Worm (Caenorhabditis elegans) whole organism, late embryonic: ENCODE data around the gene str-196.

Experiments used
- ahr-1 ChIP-seq: sonication (generic microtip); optimal IDR thresholded peaks from 2 replicates; lab custom pipeline; 2016; ENCODE audit warnings: missing genetic modification characterization, missing compliant biosample characterization
- ama-1 ChIP-seq: fragments of 150-350 bp; optimal IDR thresholded peaks from 2 replicates; lab custom pipeline; 2014
- ceh-22 ChIP-seq: sonication (generic microtip); optimal IDR thresholded peaks from 2 replicates; lab custom pipeline; 2017; ENCODE audit warnings: missing biosample characterization, missing genetic modification characterization
- ceh-24 ChIP-seq: sonication (generic microtip); optimal IDR thresholded peaks from 2 replicates; lab custom pipeline; 2016; ENCODE audit warnings: mild to moderate bottlenecking, missing genetic modification characterization, missing compliant biosample characterization
- ceh-34 ChIP-seq: sonication (generic microtip); optimal IDR thresholded peaks from 2 replicates; lab custom pipeline; 2016; ENCODE audit warnings: mild to moderate bottlenecking, missing genetic modification characterization, missing compliant biosample characterization
- ceh-6 ChIP-seq: fragments of 200-800 bp; sonication (Bioruptor generic); optimal IDR thresholded peaks from 2 replicates; lab custom pipeline; 2018; ENCODE audit warnings: mild to moderate bottlenecking, missing genetic modification characterization, missing compliant biosample characterization
- ceh-9 ChIP-seq: sonication (generic microtip); optimal IDR thresholded peaks from 2 replicates; lab custom pipeline; 2016; ENCODE audit warnings: mild to moderate bottlenecking, missing genetic modification characterization, inconsistent platforms, missing compliant biosample characterization
- che-1 ChIP-seq: sonication (generic microtip); optimal IDR thresholded peaks from 2 replicates; lab custom pipeline; 2016; ENCODE audit warnings: mild to moderate bottlenecking, missing genetic modification characterization, missing compliant biosample characterization
- dve-1 ChIP-seq: sonication (generic microtip); optimal IDR thresholded peaks from 2 replicates; lab custom pipeline; 2017; ENCODE audit warnings: antibody characterized with exemption, mild to moderate bottlenecking, missing genetic modification characterization, missing compliant biosample characterization
- elt-2 ChIP-seq: sonication (generic microtip); optimal IDR thresholded peaks from 2 replicates; lab custom pipeline; 2016; ENCODE audit warnings: missing genetic modification reagents, missing genetic modification characterization, missing compliant biosample characterization
- elt-4 ChIP-seq: sonication (generic microtip); optimal IDR thresholded peaks from 2 replicates; lab custom pipeline; 2016; ENCODE audit warnings: missing genetic modification characterization, missing compliant biosample characterization
- ets-4 ChIP-seq: sonication (generic microtip); optimal IDR thresholded peaks from 2 replicates; lab custom pipeline; 2016; ENCODE audit warnings: missing genetic modification characterization, missing compliant biosample characterization
- eyg-1 ChIP-seq: sonication (generic microtip); optimal IDR thresholded peaks from 2 replicates; lab custom pipeline; 2016; ENCODE audit warnings: missing genotype, missing genetic modification characterization, missing compliant biosample characterization
- fax-1 ChIP-seq: sonication (generic microtip); optimal IDR thresholded peaks from 2 replicates; lab custom pipeline; 2016; ENCODE audit warnings: missing genotype, missing genetic modification characterization, missing compliant biosample characterization
- fkh-10 ChIP-seq: fragments of 150-350 bp; optimal IDR thresholded peaks from 2 replicates; lab custom pipeline; 2014; ENCODE audit warnings: missing biosample characterization, missing genetic modification reagents, missing genetic modification characterization
- fkh-6 ChIP-seq: sonication (generic microtip); optimal IDR thresholded peaks from 2 replicates; lab custom pipeline; 2016; ENCODE audit warnings: missing genetic modification characterization, missing compliant biosample characterization
- gmeb-2 ChIP-seq: sonication (generic microtip); optimal IDR thresholded peaks from 2 replicates; lab custom pipeline; 2016; ENCODE audit warnings: missing genetic modification characterization, inconsistent platforms, missing compliant biosample characterization
- hlh-15 ChIP-seq: sonication (generic microtip); optimal IDR thresholded peaks from 2 replicates; lab custom pipeline; 2016; ENCODE audit warnings: missing genetic modification characterization, missing compliant biosample characterization
- hlh-30 ChIP-seq: sonication (generic microtip); optimal IDR thresholded peaks from 2 replicates; lab custom pipeline; 2017; ENCODE audit warnings: antibody characterized with exemption, missing genetic modification characterization, missing compliant biosample characterization; ENCODE audit not compliant: insufficient read depth
- hlh-8 ChIP-seq: sonication (generic microtip); optimal IDR thresholded peaks from 2 replicates; lab custom pipeline; 2016; ENCODE audit warnings: missing genotype, missing genetic modification characterization, missing compliant biosample characterization
- mec-3 ChIP-seq: sonication (generic microtip); optimal IDR thresholded peaks from 2 replicates; lab custom pipeline; 2016; ENCODE audit warnings: borderline replicate concordance, missing genetic modification characterization, missing compliant biosample characterization
- nfya-1 ChIP-seq: sonication (generic microtip); optimal IDR thresholded peaks from 2 replicates; lab custom pipeline; 2017; ENCODE audit warnings: missing genetic modification characterization, mild to moderate bottlenecking, missing compliant biosample characterization, antibody characterized with exemption, moderate library complexity
- nhr-11 ChIP-seq: fragments of 150-350 bp; optimal IDR thresholded peaks from 2 replicates; lab custom pipeline; 2014; ENCODE audit warnings: missing biosample characterization, missing genetic modification characterization
- nhr-232 ChIP-seq: sonication (generic microtip); optimal IDR thresholded peaks from 2 replicates; lab custom pipeline; 2016; ENCODE audit warnings: missing genetic modification characterization, missing compliant biosample characterization
- odd-2 ChIP-seq: sonication (generic microtip); optimal IDR thresholded peaks from 2 replicates; lab custom pipeline; 2017; ENCODE audit warnings: antibody characterized with exemption, mild to moderate bottlenecking, missing genetic modification characterization, missing compliant biosample characterization
- pag-3 ChIP-seq: sonication (generic microtip); optimal IDR thresholded peaks from 2 replicates; lab custom pipeline; 2016; ENCODE audit warnings: missing compliant biosample characterization, missing genetic modification characterization, borderline replicate concordance
- pax-1 ChIP-seq: fragments of 150-350 bp; optimal IDR thresholded peaks from 2 replicates; lab custom pipeline; 2014; ENCODE audit warnings: missing biosample characterization, missing genetic modification characterization
- pha-2 ChIP-seq: sonication (generic microtip); optimal IDR thresholded peaks from 2 replicates; lab custom pipeline; 2017; ENCODE audit warnings: mild to moderate bottlenecking, missing genetic modification characterization, missing compliant biosample characterization
- pqm-1 ChIP-seq: sonication (generic microtip); optimal IDR thresholded peaks from 2 replicates; lab custom pipeline; 2016; ENCODE audit warnings: missing genetic modification characterization, missing compliant biosample characterization
- ref-2 ChIP-seq: sonication (generic microtip); optimal IDR thresholded peaks from 2 replicates; lab custom pipeline; 2016; ENCODE audit warnings: missing genetic modification characterization, missing compliant biosample characterization
- sox-2 ChIP-seq: fragments of 200-800 bp; sonication (Bioruptor generic); IDR thresholded peaks from 2 replicates; pipeline ENCODE4 v1.3.6; 2022; ENCODE audit warnings: missing genetic modification reagents, missing genetic modification characterization, missing compliant biosample characterization
- sox-4 ChIP-seq: sonication (generic microtip); optimal IDR thresholded peaks from 2 replicates; lab custom pipeline; 2017; ENCODE audit warnings: mild to moderate bottlenecking, missing genetic modification characterization, inconsistent platforms, missing compliant biosample characterization
- syd-9 ChIP-seq: sonication (generic microtip); optimal IDR thresholded peaks from 2 replicates; lab custom pipeline; 2016; ENCODE audit warnings: mild to moderate bottlenecking, missing genetic modification characterization, moderate library complexity, missing compliant biosample characterization
- tbx-2 ChIP-seq: sonication (generic microtip); optimal IDR thresholded peaks from 2 replicates; lab custom pipeline; 2016; ENCODE audit warnings: missing genetic modification characterization, missing compliant biosample characterization
- tbx-7 ChIP-seq: sonication (generic microtip); optimal IDR thresholded peaks from 2 replicates; lab custom pipeline; 2016; ENCODE audit warnings: missing genotype, missing genetic modification characterization, missing compliant biosample characterization
- ttx-3 ChIP-seq: sonication (generic microtip); optimal IDR thresholded peaks from 2 replicates; lab custom pipeline; 2016; ENCODE audit warnings: missing genetic modification reagents, missing genetic modification characterization, missing compliant biosample characterization
- unc-42 ChIP-seq: sonication (generic microtip); optimal IDR thresholded peaks from 2 replicates; lab custom pipeline; 2016; ENCODE audit warnings: missing genotype, missing genetic modification characterization, missing compliant biosample characterization
- unc-55 ChIP-seq: sonication (generic microtip); optimal IDR thresholded peaks from 2 replicates; lab custom pipeline; 2017; ENCODE audit warnings: missing biosample characterization, missing genetic modification reagents, missing genetic modification characterization
- unc-86 ChIP-seq: sonication (generic microtip); optimal IDR thresholded peaks from 2 replicates; lab custom pipeline; 2016; ENCODE audit warnings: missing genetic modification characterization, missing compliant biosample characterization
- zip-5 ChIP-seq: sonication (generic microtip); optimal IDR thresholded peaks from 2 replicates; lab custom pipeline; 2016; ENCODE audit warnings: missing genetic modification characterization, missing compliant biosample characterization

str-196 gene

ce11 chrV:487980-488379 is 3.6 kb upstream of the str-196 start:
- no peak for TF ChIP-seq pax-1
- no peak for TF ChIP-seq gmeb-2 (tag; lab: Kevin White, UChicago)
- TF ChIP-seq ceh-24 = no peak
- no peak for TF ChIP-seq ama-1 (lab: Kevin White, UChicago)
- TF ChIP-seq fkh-6 (tag; lab: Kevin White, UChicago) = no peak
- TF ChIP-seq pqm-1 = no peak
- TF ChIP-seq ets-4 (tag; lab: Kevin White, UChicago) = no peak
- TF ChIP-seq ceh-6 = no peak
- no peak for TF ChIP-seq pag-3 (tag; lab: Kevin White, UChicago)
- TF ChIP-seq pha-2 (tag; lab: Kevin White, UChicago) = no peak
- no peak for TF ChIP-seq nfya-1 (tag; lab: Kevin White, UChicago)
- TF ChIP-seq fkh-10 = no peak
- no peak for TF ChIP-seq elt-4 (tag; lab: Kevin White, UChicago)
- TF ChIP-seq, all 69 proteins: peak for 0

ce11 chrV:489320-489719 is 2.2 kb upstream of the str-196 start, which contains the start of gene nhr-106:
TSS of gene nhr-106 (plus strand) at chrV:489620.
- no peak for TF ChIP-seq dve-1 (tag; lab: Kevin White, UChicago)
- TF ChIP-seq fax-1 = no peak
- no peak for TF ChIP-seq hlh-8 (tag; lab: Kevin White, UChicago)
- no peak for TF ChIP-seq sox-4 (tag; lab: Kevin White, UChicago)
- no peak for TF ChIP-seq elt-2 (tag; lab: Kevin White, UChicago)
- TF ChIP-seq sox-2 = no peak
- TF ChIP-seq hlh-30 (tag; lab: Kevin White, UChicago) = no peak
- TF ChIP-seq ceh-34 = no peak
- no peak for TF ChIP-seq nfya-1 (tag; lab: Kevin White, UChicago)
- TF ChIP-seq eyg-1 (tag; lab: Kevin White, UChicago) = no peak
- no peak for TF ChIP-seq ceh-22 (tag; lab: Kevin White, UChicago)
- no peak for TF ChIP-seq ttx-3
- TF ChIP-seq odd-2 (tag; lab: Kevin White, UChicago) = no peak
- TF ChIP-seq che-1 (tag; lab: Kevin White, UChicago) = no peak
- no peak for TF ChIP-seq nhr-11 (tag; lab: Kevin White, UChicago)
- no peak for TF ChIP-seq unc-55 (GFP tag; lab: Kevin White, UChicago)

ce11 chrV:494284-494683 is 2.8 kb downstream of the str-196 start, which contains the start of gene nhr-131:
TSS of gene nhr-131 (plus strand) at chrV:494370.
- no peak for TF ChIP-seq pax-1
- TF ChIP-seq che-1 (tag; lab: Kevin White, UChicago) = no peak

- no peak for TF ChIP-seq ttx-3
- TF ChIP-seq nfya-1 (tag; lab: Kevin White, UChicago) = peak; percentile 37
- TF ChIP-seq nhr-232 (tag; lab: Kevin White, UChicago) = no peak
- TF ChIP-seq, all 69 proteins: peak for 1
These were observed 5.9 kb downstream of the str-196 start, which contains the start of gene T01G6.1 for ce11 chrV:497399-497798. TSS of gene T01G6.1 (plus strand) at chrV:497699.

ce11 chrV:500535-500934 is 9.0 kb downstream of the str-196 start:
- TF ChIP-seq unc-86 (tag; lab: Kevin White, UChicago) (no peak), nhr-11 (tag; lab: Kevin White, UChicago) (no peak), zip-5 (no peak)

ce11 chrV:501230-501629 is 9.7 kb downstream of the str-196 start, which contains the start of gene str-256:
TSS of gene str-256 (minus strand) at chrV:501330.
- no peak for TF ChIP-seq tbx-2
- no peak for TF ChIP-seq tbx-7 (tag; lab: Kevin White, UChicago)
- no peak for TF ChIP-seq syd-9 (tag; lab: Kevin White, UChicago)
- TF ChIP-seq ref-2 = no peak
- TF ChIP-seq ceh-9 (tag; lab: Kevin White, UChicago) = no peak
- TF ChIP-seq ttx-3 = no peak
- TF ChIP-seq odd-2 (tag; lab: Kevin White, UChicago) = no peak
- no peak for TF ChIP-seq pag-3 (tag; lab: Kevin White, UChicago)
- no peak for TF ChIP-seq unc-42 (tag; lab: Kevin White, UChicago)
- TF ChIP-seq nhr-11 (tag; lab: Kevin White, UChicago) = no peak
- TF ChIP-seq mec-3 (tag; lab: Kevin White, UChicago) = no peak
- no peak for TF ChIP-seq zip-5
- no peak for TF ChIP-seq hlh-15
- no peak for TF ChIP-seq ahr-1 (tag; lab: Kevin White, UChicago)
- no peak for TF ChIP-seq elt-2 (tag; lab: Kevin White, UChicago)
